Fruit fly (Drosophila melanogaster): ENCODE data around the gene CG13083.

The CG13083 gene

dm6 chr2L:19492934-19493686 is 5.8 kb downstream of the CG13083 start, which contains the start of the genes swm and Ctu2 (continued):
- TF ChIP-seq CG9932 (GFP tag; IDR thresholded peaks at IDR 0.05) (peak; percentile 83), Hmx (GFP tag; optimal IDR thresholded peaks at IDR 0.05) (no peak), Lhr (GFP tag; optimal IDR thresholded peaks at IDR 0.05) (no peak), bcd (GFP tag; optimal IDR thresholded peaks at IDR 0.05) (peak; percentile 63), Stat92E (GFP tag; optimal IDR thresholded peaks at IDR 0.05) (no peak), az2 (GFP tag; optimal IDR thresholded peaks at IDR 0.05) (peak; percentile 48), dmrt11E (tag; optimal IDR thresholded peaks at IDR 0.05) (peak; percentile 65), PHDP (tag; optimal IDR thresholded peaks at IDR 0.05) (peak; percentile 75), Gug (GFP tag; IDR thresholded peaks at IDR 0.05) (peak; percentile 26; the same call in 2 of the 4 replicates), CG17361 (GFP tag; IDR thresholded peaks at IDR 0.05) (peak; percentile 87), nerfin-1 (tag; optimal IDR thresholded peaks at IDR 0.05) (peak; percentile 72), sob (GFP tag; IDR thresholded peaks at IDR 0.05) (peak; percentile 60), Rfx (GFP tag; IDR thresholded peaks at IDR 0.05) (peak; percentile 76), ken (GFP tag; IDR thresholded peaks at IDR 0.05) (0 out of 3 replicates have a peak, but pooled peaks have one; percentile 33), CG4820 (GFP tag; optimal IDR thresholded peaks at IDR 0.05) (peak; percentile 38), CG6854 (GFP tag; optimal IDR thresholded peaks at IDR 0.05) (no peak), hkb (optimal IDR thresholded peaks at IDR 0.05) (no peak), hkb (GFP tag; IDR thresholded peaks at IDR 0.05) (peak; percentile 55; the same call in 1 of the 2 replicates), danr (GFP tag; IDR thresholded peaks at IDR 0.05) (0 out of 2 replicates have a peak, but pooled peaks have one; percentile 18), CG6272 (GFP tag; IDR thresholded peaks at IDR 0.05) (no peak), CG7271 (tag; optimal IDR thresholded peaks at IDR 0.05) (no peak), CG1603 (tag; optimal IDR thresholded peaks at IDR 0.05) (peak; percentile 5), slbo (GFP tag; IDR thresholded peaks at IDR 0.05) (peak; percentile 78), CG4730 (GFP tag; IDR thresholded peaks at IDR 0.05) (no peak), CG11504 (tag; optimal IDR thresholded peaks at IDR 0.05) (no peak), en (GFP tag; optimal IDR thresholded peaks at IDR 0.05) (no peak), CG8290 (GFP tag; optimal IDR thresholded peaks at IDR 0.05) (peak; percentile 34), CG8290 (tag; optimal IDR thresholded peaks at IDR 0.05) (peak in 1 of 2 experiments; percentile 29), sug (tag; optimal IDR thresholded peaks at IDR 0.05) (peak; percentile 85), NfI (GFP tag; optimal IDR thresholded peaks at IDR 0.05) (peak; percentile 64), Antp (GFP tag; optimal IDR thresholded peaks at IDR 0.05) (no peak), CG13775 (GFP tag; optimal IDR thresholded peaks at IDR 0.05) (peak; percentile 55), CG6791 (GFP tag; IDR thresholded peaks at IDR 0.05; ENCODE audit: partially characterized antibody) (peak; percentile 52; the same call in 2 of the 3 replicates), CG12659 (GFP tag; optimal IDR thresholded peaks at IDR 0.05) (peak; percentile 82), CG9797 (GFP tag; optimal IDR thresholded peaks at IDR 0.05) (peak; percentile 16), twi (tag; optimal IDR thresholded peaks at IDR 0.05) (peak; percentile 74), CG2202 (tag; optimal IDR thresholded peaks at IDR 0.05) (peak; percentile 40), CG10462 (GFP tag; optimal IDR thresholded peaks at IDR 0.05) (no peak), pum (GFP tag; optimal IDR thresholded peaks at IDR 0.05) (peak; percentile 23), Jarid2 (GFP tag; optimal IDR thresholded peaks at IDR 0.05) (no peak), dysf (GFP tag; IDR thresholded peaks at IDR 0.05) (peak; percentile 61; the same call in 2 of the 3 replicates), Med (GFP tag) (peak; percentile 68), CG15696 (tag; optimal IDR thresholded peaks at IDR 0.05) (peak; percentile 80), cg (GFP tag; optimal IDR thresholded peaks at IDR 0.05) (peak; percentile 94), CG3995 (GFP tag; optimal IDR thresholded peaks at IDR 0.05) (peak; percentile 3), unpg (GFP tag; optimal IDR thresholded peaks at IDR 0.05) (peak; percentile 76), Chrac-16 (GFP tag; optimal IDR thresholded peaks at IDR 0.05) (peak; percentile 54), CG14014 (GFP tag; IDR thresholded peaks at IDR 0.05) (peak; percentile 65), CG14710 (tag; optimal IDR thresholded peaks at IDR 0.05) (peak; percentile 82)

All from whole organism, embryonic.